Fruit fly (Drosophila melanogaster) whole organism, embryonic: ENCODE results near the gene kri.
A peak's percentile ranks its signal among the peaks of the same experiment; 100 is the strongest.

Source experiments
- Atf6 ChIP-seq: fragments of 200-800 bp; sonication (Bioruptor generic); IDR thresholded peaks from 2 replicates; pipeline ENCODE4 v1.3.6; 2022; ENCODE audit warnings: missing biosample characterization, missing genetic modification characterization
- B-H1 ChIP-seq: fragments of 200-800 bp; sonication (Bioruptor generic); IDR thresholded peaks from 3 replicates; pipeline ENCODE4 v1.3.6; 2022; ENCODE audit warnings: missing biosample characterization, missing genetic modification characterization
- CG10462 ChIP-seq: fragments of 200-800 bp; sonication (Bioruptor generic); optimal IDR thresholded peaks from 2 replicates; lab custom pipeline; 2016; ENCODE audit warnings: missing biosample characterization, missing genetic modification characterization
- CG11093 ChIP-seq: fragments of 200-800 bp; sonication (Bioruptor generic); IDR thresholded peaks from 3 replicates; pipeline ENCODE4 v1.3.6; 2022; ENCODE audit warnings: missing biosample characterization, missing genetic modification characterization
- CG11696 ChIP-seq: fragments of 200-800 bp; sonication (Bioruptor generic); IDR thresholded peaks from 2 replicates; pipeline ENCODE4 v1.3.6; 2022; ENCODE audit warnings: missing biosample characterization, missing genetic modification characterization
- CG12236 ChIP-seq: fragments of 200-800 bp; sonication (Bioruptor generic); optimal IDR thresholded peaks from 2 replicates; lab custom pipeline; 2016; ENCODE audit warnings: missing biosample characterization, missing genetic modification characterization
- CG15269 ChIP-seq: fragments of 200-800 bp; sonication (Bioruptor generic); optimal IDR thresholded peaks from 2 replicates; lab custom pipeline; 2018; ENCODE audit warnings: missing biosample characterization, mild to moderate bottlenecking, missing genetic modification characterization, moderate library complexity
- CG1529 ChIP-seq: fragments of 200-800 bp; sonication (Bioruptor generic); optimal IDR thresholded peaks from 3 replicates; lab custom pipeline; 2018; ENCODE audit warnings: missing biosample characterization, missing genetic modification characterization
- CG16815 ChIP-seq: fragments of 200-800 bp; sonication (Bioruptor generic); optimal IDR thresholded peaks from 3 replicates; lab custom pipeline; 2017; ENCODE audit warnings: missing biosample characterization, mild to moderate bottlenecking, missing genetic modification characterization
- CG17328 ChIP-seq: fragments of 200-800 bp; sonication (Bioruptor generic); IDR thresholded peaks from 2 replicates; pipeline ENCODE4 v1.3.6; 2022; ENCODE audit warnings: missing biosample characterization, missing genetic modification characterization
- CG17829 ChIP-seq: fragments of 200-800 bp; optimal IDR thresholded peaks from 2 replicates; lab custom pipeline; 2019; ENCODE audit warnings: missing biosample characterization, mild to moderate bottlenecking, missing genetic modification characterization, moderate library complexity
- CG18476 ChIP-seq: fragments of 200-800 bp; sonication (Bioruptor generic); optimal IDR thresholded peaks from 2 replicates; lab custom pipeline; 2016; ENCODE audit warnings: missing biosample characterization, mild to moderate bottlenecking, missing genetic modification characterization
- CG2129 ChIP-seq: fragments of 200-800 bp; sonication (Bioruptor generic); IDR thresholded peaks from 2 replicates; pipeline ENCODE4 v1.3.6; 2022; ENCODE audit warnings: missing biosample characterization, missing genetic modification characterization; ENCODE audit not compliant: partially characterized antibody
- CG2712 ChIP-seq: fragments of 200-800 bp; optimal IDR thresholded peaks from 3 replicates; lab custom pipeline; 2019; ENCODE audit warnings: missing biosample characterization, mild to moderate bottlenecking, missing genetic modification characterization, moderate library complexity
- CG31441 ChIP-seq: fragments of 200-800 bp; sonication (Bioruptor generic); IDR thresholded peaks from 2 replicates; pipeline ENCODE4 v1.3.6; 2022; ENCODE audit warnings: missing biosample characterization, missing genetic modification characterization
- CG32772 ChIP-seq: fragments of 200-800 bp; sonication (Bioruptor generic); IDR thresholded peaks from 2 replicates; pipeline ENCODE4 v1.3.6; 2022; ENCODE audit warnings: missing biosample characterization, missing genetic modification characterization
- CG34224 ChIP-seq: fragments of 200-800 bp; sonication (Bioruptor generic); IDR thresholded peaks from 3 replicates; pipeline ENCODE4 v1.3.6; 2022; ENCODE audit warnings: missing biosample characterization, missing genetic modification characterization; ENCODE audit not compliant: partially characterized antibody
- CG3847 ChIP-seq: fragments of 200-800 bp; sonication (Bioruptor generic); IDR thresholded peaks from 2 replicates; pipeline ENCODE4 v1.3.6; 2022; ENCODE audit warnings: missing biosample characterization, missing genetic modification characterization
- CG4360 ChIP-seq: fragments of 200-800 bp; sonication (Bioruptor generic); IDR thresholded peaks from 2 replicates; pipeline ENCODE4 v1.3.6; 2022; ENCODE audit warnings: missing biosample characterization, missing genetic modification characterization
- CG5245 ChIP-seq: fragments of 200-800 bp; sonication (Bioruptor generic); optimal IDR thresholded peaks from 3 replicates; lab custom pipeline; 2016; ENCODE audit warnings: missing biosample characterization, missing genetic modification characterization
- CG8924 ChIP-seq: fragments of 200-800 bp; optimal IDR thresholded peaks from 3 replicates; lab custom pipeline; 2019; ENCODE audit warnings: missing biosample characterization, mild to moderate bottlenecking, missing genetic modification characterization, moderate library complexity
- CG8944 ChIP-seq: fragments of 200-800 bp; sonication (Bioruptor generic); optimal IDR thresholded peaks from 3 replicates; lab custom pipeline; 2016; ENCODE audit warnings: missing biosample characterization, missing genetic modification characterization
- CG9437 ChIP-seq: fragments of 200-800 bp; sonication (Bioruptor generic); optimal IDR thresholded peaks from 2 replicates; lab custom pipeline; 2018; ENCODE audit warnings: missing biosample characterization, mild to moderate bottlenecking, missing genetic modification characterization
- E2f1 ChIP-seq: fragments of 200-800 bp; sonication (Bioruptor generic); IDR thresholded peaks from 2 replicates; pipeline ENCODE4 v1.3.6; 2022; ENCODE audit warnings: missing biosample characterization, missing genetic modification characterization
- Gug ChIP-seq: fragments of 200-800 bp; sonication (Bioruptor generic); IDR thresholded peaks from 4 replicates; pipeline ENCODE4 v1.3.6; 2022; ENCODE audit warnings: missing biosample characterization, missing genetic modification characterization
- HLH54F ChIP-seq: fragments of 200-800 bp; sonication (Bioruptor generic); optimal IDR thresholded peaks from 3 replicates; lab custom pipeline; 2016; ENCODE audit warnings: missing biosample characterization, missing genetic modification characterization
- Hmx ChIP-seq: fragments of 200-800 bp; sonication (Bioruptor generic); optimal IDR thresholded peaks from 2 replicates; lab custom pipeline; 2016; ENCODE audit warnings: missing biosample characterization, missing genetic modification characterization
- Hsf ChIP-seq: fragments of 200-800 bp; sonication (Bioruptor generic); optimal IDR thresholded peaks from 3 replicates; lab custom pipeline; 2016; ENCODE audit warnings: missing biosample characterization, missing genetic modification characterization
- Lpt ChIP-seq: fragments of >200 bp; optimal IDR thresholded peaks from 2 replicates; lab custom pipeline; 2018; ENCODE audit warnings: missing biosample characterization, missing genetic modification characterization
- NC2α ChIP-seq: fragments of 200-800 bp; sonication (Bioruptor generic); optimal IDR thresholded peaks from 2 replicates; lab custom pipeline; 2016; ENCODE audit warnings: missing biosample characterization, missing genetic modification characterization
- Nf-YC ChIP-seq: fragments of 200-800 bp; optimal IDR thresholded peaks from 3 replicates; lab custom pipeline; 2019; ENCODE audit warnings: missing biosample characterization, mild to moderate bottlenecking, missing genetic modification characterization, moderate library complexity
- Sox102F ChIP-seq: fragments of 200-800 bp; sonication (Bioruptor generic); optimal IDR thresholded peaks from 2 replicates; lab custom pipeline; 2018; ENCODE audit warnings: missing biosample characterization, mild to moderate bottlenecking, missing genetic modification characterization, moderate library complexity
- Sry-δ ChIP-seq: fragments of 200-800 bp; sonication (Bioruptor generic); optimal IDR thresholded peaks from 2 replicates; lab custom pipeline; 2016; ENCODE audit warnings: missing biosample characterization, missing genetic modification characterization
- Taf1 ChIP-seq: fragments of 200-800 bp; sonication (Bioruptor generic); IDR thresholded peaks from 2 replicates; pipeline ENCODE4 v1.3.6; 2022; ENCODE audit warnings: missing biosample characterization, missing genetic modification characterization
- Tbp ChIP-seq: fragments of >200 bp; optimal IDR thresholded peaks from 2 replicates; lab custom pipeline; 2018; ENCODE audit warnings: missing biosample characterization, missing genetic modification characterization
- ase ChIP-seq: fragments of 200-800 bp; sonication (Bioruptor generic); IDR thresholded peaks from 3 replicates; pipeline ENCODE4 v1.3.6; 2022; ENCODE audit warnings: missing biosample characterization, missing genetic modification characterization
- danr ChIP-seq: fragments of 200-800 bp; sonication (Bioruptor generic); IDR thresholded peaks from 2 replicates; pipeline ENCODE4 v1.3.6; 2022; ENCODE audit warnings: missing biosample characterization, missing genetic modification characterization
- disco-r ChIP-seq: fragments of 200-800 bp; sonication (Bioruptor generic); optimal IDR thresholded peaks from 2 replicates; lab custom pipeline; 2016; ENCODE audit warnings: missing biosample characterization, missing genetic modification characterization
- dm ChIP-seq: fragments of 200-800 bp; sonication (Bioruptor generic); optimal IDR thresholded peaks from 3 replicates; lab custom pipeline; 2016; ENCODE audit warnings: missing biosample characterization, missing genetic modification characterization
- esg ChIP-seq: fragments of 200-800 bp; sonication (Bioruptor generic); conservative IDR thresholded peaks from 2 replicates; pipeline ENCODE4 v1.3.6; 2022; ENCODE audit warnings: missing biosample characterization, missing genetic modification characterization
- fd96Cb ChIP-seq: fragments of 200-800 bp; sonication (Bioruptor generic); optimal IDR thresholded peaks from 2 replicates; lab custom pipeline; 2018; ENCODE audit warnings: missing biosample characterization, mild to moderate bottlenecking, missing genetic modification characterization, moderate library complexity
- gt ChIP-seq: fragments of 200-800 bp; sonication (Bioruptor generic); IDR thresholded peaks from 2 replicates; pipeline ENCODE4 v1.3.6; 2022; ENCODE audit warnings: missing biosample characterization, missing genetic modification characterization
- ham ChIP-seq: fragments of 200-800 bp; sonication (Bioruptor generic); IDR thresholded peaks from 2 replicates; pipeline ENCODE4 v1.3.6; 2022; ENCODE audit warnings: missing biosample characterization, missing genetic modification characterization
- her ChIP-seq: fragments of 200-800 bp; sonication (Bioruptor generic); optimal IDR thresholded peaks from 2 replicates; lab custom pipeline; 2016; ENCODE audit warnings: missing biosample characterization, missing genetic modification characterization
- klu ChIP-seq: fragments of 200-800 bp; sonication (Bioruptor generic); IDR thresholded peaks from 2 replicates; pipeline ENCODE4 v1.3.6; 2022; ENCODE audit warnings: missing biosample characterization, missing genetic modification characterization
- maf-S ChIP-seq: fragments of 200-800 bp; sonication (Bioruptor generic); optimal IDR thresholded peaks from 2 replicates; lab custom pipeline; 2016; ENCODE audit warnings: missing biosample characterization, missing genetic modification characterization
- nerfin-1 ChIP-seq: fragments of 200-800 bp; sonication (Bioruptor generic); optimal IDR thresholded peaks from 3 replicates; lab custom pipeline; 2019; ENCODE audit warnings: missing biosample characterization, mild to moderate bottlenecking, missing genetic modification characterization, moderate library complexity
- oc ChIP-seq: fragments of 200-800 bp; sonication (Bioruptor generic); optimal IDR thresholded peaks from 2 replicates; lab custom pipeline; 2018; ENCODE audit warnings: missing biosample characterization, mild to moderate bottlenecking, missing genetic modification characterization, moderate library complexity
- repo ChIP-seq: fragments of 200-800 bp; sonication (Bioruptor generic); optimal IDR thresholded peaks from 2 replicates; lab custom pipeline; 2016; ENCODE audit warnings: missing biosample characterization, missing genetic modification characterization
- ssp ChIP-seq: fragments of 200-800 bp; sonication (Bioruptor generic); IDR thresholded peaks from 2 replicates; pipeline ENCODE4 v1.3.6; 2022; ENCODE audit warnings: missing biosample characterization, missing genetic modification characterization
- zfh1 ChIP-seq: fragments of 200-800 bp; sonication (Bioruptor generic); IDR thresholded peaks from 3 replicates; pipeline ENCODE4 v1.3.6; 2022; ENCODE audit warnings: missing biosample characterization, missing genetic modification characterization

Gene kri

DNA sequence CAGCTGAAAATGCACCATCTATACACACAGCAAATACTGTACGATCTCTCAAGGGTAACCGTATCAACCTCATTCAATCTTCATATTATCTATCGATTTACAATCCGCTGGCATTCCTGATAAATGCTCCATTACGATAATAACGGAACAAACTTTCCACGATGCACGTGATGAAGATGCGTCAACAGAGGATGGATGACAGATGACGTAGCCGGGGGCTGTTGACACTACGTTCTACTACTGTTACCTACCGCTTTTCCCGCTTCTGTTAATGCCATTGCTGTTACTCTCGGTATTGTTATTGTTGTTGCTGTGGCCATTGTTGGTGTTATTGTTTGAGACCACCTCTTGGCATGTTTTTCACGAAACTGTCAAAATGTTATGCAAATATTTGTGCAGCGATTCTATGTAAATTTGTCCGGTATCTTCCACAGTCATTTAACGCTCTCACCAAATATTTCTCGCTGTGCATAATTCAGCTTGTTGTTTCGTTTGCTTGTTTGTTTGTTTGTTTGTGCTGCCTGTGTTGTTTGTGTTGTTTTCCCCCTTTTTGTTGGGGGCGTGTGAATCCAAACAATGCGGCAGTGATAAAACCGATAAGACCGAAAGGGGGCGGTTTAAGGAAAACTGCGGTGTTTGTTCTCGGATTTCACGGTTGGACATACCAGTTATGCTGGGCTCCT is 13.1 kb downstream of the kri start (continued):
- TF ChIP-seq CG18476 (peak; percentile 67), B-H1 (GFP tag; lab: Robert Waterston, UW) (peak; percentile 21; the same call in 1 of the 3 replicates), CG5245 (peak; percentile 76), CG34224 (GFP tag; lab: Robert Waterston, UW) (no peak), esg (GFP tag; lab: Robert Waterston, UW) (no peak), Lpt (GFP tag; lab: Kevin White, UChicago) (no peak), repo (GFP tag; lab: Kevin White, UChicago) (peak; percentile 78), E2f1 (GFP tag; lab: Robert Waterston, UW) (peak; percentile 28; the same call in 1 of the 2 replicates), maf-S (GFP tag; lab: Kevin White, UChicago) (peak; percentile 72), nerfin-1 (peak; percentile 84), ham (GFP tag; lab: Robert Waterston, UW) (no peak), zfh1 (peak; percentile 82), gt (no peak), CG17328 (GFP tag; lab: Robert Waterston, UW) (peak; percentile 46; the same call in 1 of the 2 replicates), Sox102F (GFP tag; lab: Kevin White, UChicago) (peak; percentile 80), Taf1 (GFP tag; lab: Robert Waterston, UW) (no peak), CG8924 (peak; percentile 86), fd96Cb (tag; lab: Kevin White, UChicago) (peak; percentile 80), CG1529 (GFP tag; lab: Kevin White, UChicago) (peak; percentile 82), Gug (GFP tag; lab: Robert Waterston, UW) (no peak), CG3847 (no peak), klu (GFP tag; lab: Robert Waterston, UW) (no peak), CG32772 (GFP tag; lab: Robert Waterston, UW) (peak; percentile 17; the same call in 1 of the 2 replicates), ssp (GFP tag; lab: Robert Waterston, UW) (0 out of 2 replicates have a peak, but pooled peaks have one; percentile 19), CG31441 (GFP tag; lab: Robert Waterston, UW) (peak; percentile 87), CG12236 (GFP tag; lab: Kevin White, UChicago) (peak; percentile 92), danr (GFP tag; lab: Robert Waterston, UW) (peak; percentile 29; the same call in 1 of the 2 replicates), CG16815 (GFP tag; lab: Kevin White, UChicago) (peak; percentile 41), CG17829 (peak; percentile 66), Nf-YC (peak; percentile 37), Hsf (GFP tag; lab: Kevin White, UChicago) (peak; percentile 67), ase (GFP tag; lab: Robert Waterston, UW) (peak; percentile 50; the same call in 1 of the 3 replicates), Sry-δ (GFP tag; lab: Kevin White, UChicago) (peak; percentile 47), dm (GFP tag; lab: Kevin White, UChicago) (peak; percentile 62), Tbp (GFP tag; lab: Kevin White, UChicago) (no peak), disco-r (peak; percentile 72), oc (tag; lab: Kevin White, UChicago) (peak; percentile 87), HLH54F (GFP tag; lab: Kevin White, UChicago) (peak; percentile 57), her (GFP tag; lab: Kevin White, UChicago) (peak; percentile 72), NC2α (peak; percentile 91), CG9437 (GFP tag; lab: Kevin White, UChicago) (peak; percentile 90), CG8944 (GFP tag; lab: Kevin White, UChicago) (peak; percentile 80), CG11093 (GFP tag; lab: Robert Waterston, UW) (no peak), CG10462 (GFP tag; lab: Kevin White, UChicago) (peak; percentile 81), Atf6 (GFP tag; lab: Robert Waterston, UW) (peak; percentile 36; the same call in 1 of the 2 replicates), CG15269 (tag; lab: Kevin White, UChicago) (peak; percentile 59), CG11696 (peak; percentile 43; the same call in 1 of the 2 replicates), Hmx (no peak), CG4360 (GFP tag; lab: Robert Waterston, UW) (peak; percentile 74), CG2129 (GFP tag; lab: Robert Waterston, UW) (no peak), CG2712 (tag; lab: Kevin White, UChicago) (peak; percentile 84)
